Worm (Caenorhabditis elegans): ENCODE results near the gene kbp-2.

DNA sequence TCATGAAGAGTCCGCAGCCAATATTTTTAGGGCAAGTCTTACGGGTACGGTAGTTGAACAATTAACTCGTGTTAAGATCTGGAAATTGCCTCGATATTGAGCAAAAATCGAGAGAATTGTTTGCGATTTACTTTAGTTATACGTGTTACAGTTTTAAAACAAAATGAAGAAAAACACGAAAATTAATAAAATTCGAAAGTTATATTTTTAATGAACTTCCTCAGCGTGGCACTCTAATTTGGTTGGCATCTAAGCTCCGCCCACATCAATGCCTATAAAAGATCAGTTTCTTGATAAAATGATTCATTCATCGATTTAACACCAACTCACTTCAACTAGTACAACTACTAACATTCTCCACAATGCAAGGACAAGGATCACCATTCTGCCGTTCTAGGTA lies 33.2 kb downstream of the kbp-2 start, which contains the start of gene gipc-1:
- TF ChIP-seq nhr-84 (tag; optimal IDR thresholded peaks at IDR 0.05): no peak
- TF ChIP-seq unc-86 (tag; optimal IDR thresholded peaks at IDR 0.05): no peak
- no peak for TF ChIP-seq lin-39 (tag; optimal IDR thresholded peaks at IDR 0.05)
- TF ChIP-seq sox-4 (tag; optimal IDR thresholded peaks at IDR 0.05): no peak
- TF ChIP-seq tbx-2 (tag; optimal IDR thresholded peaks at IDR 0.05): no peak
- TF ChIP-seq nhr-11 (tag; optimal IDR thresholded peaks at IDR 0.05): no peak
- no peak for TF ChIP-seq lin-14 (GFP tag; optimal IDR thresholded peaks at IDR 0.05)
- TF ChIP-seq fkh-10 (GFP tag; optimal IDR thresholded peaks at IDR 0.05): no peak
- no peak for TF ChIP-seq Y116A8C.19 (tag; optimal IDR thresholded peaks at IDR 0.05; ENCODE audit: borderline replicate concordance)
- no peak for TF ChIP-seq egl-27 (tag; optimal IDR thresholded peaks at IDR 0.05)
- no peak for TF ChIP-seq hpl-2 (GFP tag; optimal IDR thresholded peaks at IDR 0.05)
- TF ChIP-seq blmp-1 (tag; optimal IDR thresholded peaks at IDR 0.05): no peak
- no peak for TF ChIP-seq nhr-28 (tag; optimal IDR thresholded peaks at IDR 0.05)
- no peak for TF ChIP-seq elt-3 (tag; optimal IDR thresholded peaks at IDR 0.05)

Measured in whole organism, L1 larva.